Worm (Caenorhabditis elegans): ENCODE measurements around the gene B0416.11.

DNA sequence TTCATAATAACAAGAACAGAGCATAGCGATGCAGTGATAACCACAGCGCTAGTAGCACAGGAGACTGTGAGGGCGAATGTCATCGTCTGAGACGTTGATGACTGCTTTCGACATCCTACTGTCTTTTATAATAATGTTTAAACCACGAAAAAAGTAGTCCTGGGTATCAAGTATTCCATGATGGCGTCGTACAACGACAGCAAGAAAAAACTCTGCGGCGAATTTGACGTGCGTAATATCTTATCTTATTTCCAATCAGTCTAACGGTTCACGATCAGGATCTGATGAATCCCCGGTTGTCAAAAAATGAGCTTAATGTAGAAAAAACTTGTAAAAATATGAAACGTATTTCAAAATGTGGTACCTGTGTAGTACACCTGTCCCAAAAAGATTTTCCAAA is 48.4 kb downstream of the B0416.11 start, which contains the start of gene col-175:
- TF ChIP-seq lsy-2 (tag; optimal IDR thresholded peaks at IDR 0.05) (no peak), unc-39 (tag; optimal IDR thresholded peaks at IDR 0.05) (no peak), nhr-28 (tag; optimal IDR thresholded peaks at IDR 0.05) (no peak), snpc-4 (tag; optimal IDR thresholded peaks at IDR 0.05) (no peak), flh-1 (GFP tag; optimal IDR thresholded peaks at IDR 0.05) (no peak), ceh-43 (GFP tag; optimal IDR thresholded peaks at IDR 0.05) (no peak), lin-13 (tag; optimal IDR thresholded peaks at IDR 0.05) (no peak)
